Worm (Caenorhabditis elegans) whole organism, L4 larva: ENCODE data around the gene F32D8.7.

Experiments used
- D1046.2 ChIP-seq: fragments of 200-800 bp; sonication (Bioruptor generic); IDR thresholded peaks from 2 replicates; pipeline ENCODE4 v1.3.6; 2022; ENCODE audit warnings: missing genetic modification characterization, missing compliant biosample characterization
- F10B5.3 ChIP-seq: sonication (generic microtip); optimal IDR thresholded peaks from 2 replicates; lab custom pipeline; 2016; ENCODE audit warnings: mild to moderate bottlenecking, missing genetic modification characterization, missing compliant biosample characterization
- F44E2.7 ChIP-seq: fragments of 200-800 bp; sonication (Bioruptor generic); IDR thresholded peaks from 2 replicates; pipeline ENCODE4 v2.1.2; 2022; ENCODE audit warnings: missing genetic modification characterization, missing compliant biosample characterization
- F49E8.2 ChIP-seq: sonication (generic microtip); optimal IDR thresholded peaks from 2 replicates; lab custom pipeline; 2016; ENCODE audit warnings: missing compliant biosample characterization, mild to moderate bottlenecking, missing genetic modification characterization, borderline replicate concordance
- Y48G9A.11 ChIP-seq: fragments of 200-800 bp; sonication (Bioruptor generic); IDR thresholded peaks from 2 replicates; pipeline ENCODE4 v1.3.6; 2022; ENCODE audit warnings: missing genetic modification reagents, missing genetic modification characterization, missing compliant biosample characterization
- Y5F2A.4 ChIP-seq: fragments of 200-800 bp; sonication (Bioruptor generic); optimal IDR thresholded peaks from 2 replicates; lab custom pipeline; 2018; ENCODE audit warnings: mild to moderate bottlenecking, missing genetic modification characterization, missing compliant biosample characterization
- Y75B8A.6 ChIP-seq: fragments of 200-800 bp; sonication (Bioruptor generic); IDR thresholded peaks from 2 replicates; pipeline ENCODE4 v1.3.6; 2022; ENCODE audit warnings: missing genetic modification reagents, missing genetic modification characterization, missing compliant biosample characterization
- ZK546.5 ChIP-seq, 2 experiments: sonication (generic microtip); optimal IDR thresholded peaks; 2 replicates each; lab custom pipeline; 2017; ENCODE audit warnings: missing biosample characterization in 2 of 2, missing genetic modification characterization in 2 of 2
- aha-1 ChIP-seq: fragments of 150-350 bp; peaks from one replicate; lab custom pipeline; 2014; ENCODE audit warnings: missing biosample characterization, missing genetic modification characterization
- ama-1 ChIP-seq: fragments of 150-350 bp; optimal IDR thresholded peaks from 2 replicates; lab custom pipeline; 2014; ENCODE audit warnings: inconsistent platforms, mixed read lengths
- ceh-28 ChIP-seq: fragments of 150-350 bp; optimal IDR thresholded peaks from 2 replicates; lab custom pipeline; 2014; ENCODE audit warnings: missing biosample characterization, missing genetic modification reagents, missing genetic modification characterization
- ceh-62 ChIP-seq: sonication (generic microtip); optimal IDR thresholded peaks from 2 replicates; lab custom pipeline; 2017; ENCODE audit warnings: missing biosample characterization, missing genetic modification characterization
- ceh-82 ChIP-seq: sonication (generic microtip); optimal IDR thresholded peaks from 2 replicates; lab custom pipeline; 2017; ENCODE audit warnings: missing biosample characterization, missing genetic modification characterization
- ces-1 ChIP-seq: fragments of 150-350 bp; sonication (generic microtip); optimal IDR thresholded peaks from 4 replicates; lab custom pipeline; 2014; ENCODE audit warnings: missing biosample characterization, missing genetic modification reagents, missing genetic modification characterization
- ctbp-1 ChIP-seq: fragments of 200-800 bp; sonication (Bioruptor generic); IDR thresholded peaks from 2 replicates; pipeline ENCODE4 v1.3.6; 2022; ENCODE audit warnings: missing genetic modification reagents, missing genetic modification characterization, missing compliant biosample characterization
- daf-12 ChIP-seq: fragments of 150-350 bp; optimal IDR thresholded peaks from 2 replicates; lab custom pipeline; 2014; ENCODE audit warnings: missing biosample characterization, missing genetic modification reagents, missing genetic modification characterization
- dmd-6 ChIP-seq: fragments of 200-800 bp; sonication (Bioruptor generic); IDR thresholded peaks from 2 replicates; pipeline ENCODE4 v1.3.6; 2022; ENCODE audit warnings: missing genetic modification reagents, missing genetic modification characterization, missing compliant biosample characterization
- dpl-1 ChIP-seq: fragments of 150-350 bp; optimal IDR thresholded peaks from 2 replicates; lab custom pipeline; 2014; ENCODE audit warnings: missing biosample characterization, missing genetic modification reagents, missing genetic modification characterization
- dve-1 ChIP-seq: sonication (generic microtip); optimal IDR thresholded peaks from 2 replicates; lab custom pipeline; 2017; ENCODE audit warnings: antibody characterized with exemption, mild to moderate bottlenecking, missing genetic modification characterization, missing compliant biosample characterization; ENCODE audit not compliant: insufficient read depth
- egl-27 ChIP-seq: sonication (generic microtip); optimal IDR thresholded peaks from 3 replicates; lab custom pipeline; 2017; ENCODE audit warnings: missing biosample characterization, missing genetic modification reagents, missing genetic modification characterization
- fkh-10 ChIP-seq: fragments of 150-350 bp; optimal IDR thresholded peaks from 2 replicates; lab custom pipeline; 2014; ENCODE audit warnings: missing biosample characterization, missing genetic modification reagents, missing genetic modification characterization
- lim-7 ChIP-seq: fragments of 200-800 bp; sonication (Bioruptor generic); IDR thresholded peaks from 2 replicates; pipeline ENCODE4 v1.3.6; 2022; ENCODE audit warnings: missing genetic modification characterization, missing compliant biosample characterization
- lin-15B ChIP-seq: fragments of 150-350 bp; sonication (generic microtip); optimal IDR thresholded peaks from 3 replicates; lab custom pipeline; 2014; ENCODE audit warnings: missing biosample characterization, missing genetic modification characterization
- lin-29 ChIP-seq: fragments of 200-800 bp; sonication (Bioruptor generic); IDR thresholded peaks from 2 replicates; pipeline ENCODE4 v1.3.6; 2022; ENCODE audit warnings: missing genetic modification reagents, missing genetic modification characterization, missing compliant biosample characterization
- lin-39 ChIP-seq: fragments of 150-350 bp; optimal IDR thresholded peaks from 2 replicates; lab custom pipeline; 2014; ENCODE audit warnings: missing biosample characterization, missing genetic modification reagents, missing genetic modification characterization
- mep-1 ChIP-seq: fragments of 150-350 bp; sonication (generic microtip); optimal IDR thresholded peaks from 3 replicates; lab custom pipeline; 2014; ENCODE audit warnings: missing biosample characterization, missing genetic modification characterization
- mes-2 ChIP-seq: sonication (generic microtip); optimal IDR thresholded peaks from 2 replicates; lab custom pipeline; 2016; ENCODE audit warnings: missing genotype, mild to moderate bottlenecking, missing genetic modification characterization, missing compliant biosample characterization; ENCODE audit not compliant: poor library complexity, severe bottlenecking
- mxl-2 ChIP-seq: fragments of 200-800 bp; sonication (Bioruptor generic); conservative IDR thresholded peaks from 2 replicates; pipeline ENCODE4 v1.3.6; 2022; ENCODE audit warnings: missing genetic modification reagents, missing genetic modification characterization, missing compliant biosample characterization
- nhr-102 ChIP-seq: sonication (generic microtip); optimal IDR thresholded peaks from 2 replicates; lab custom pipeline; 2016; ENCODE audit warnings: mild to moderate bottlenecking, missing genetic modification characterization, moderate library complexity, missing compliant biosample characterization
- nhr-25 ChIP-seq: sonication (generic microtip); optimal IDR thresholded peaks from 2 replicates; lab custom pipeline; 2017; ENCODE audit warnings: missing genetic modification characterization, mild to moderate bottlenecking, missing compliant biosample characterization, antibody characterized with exemption, moderate library complexity, borderline replicate concordance; ENCODE audit not compliant: insufficient read depth
- nhr-42 ChIP-seq: fragments of 200-800 bp; sonication (Bioruptor generic); IDR thresholded peaks from 2 replicates; pipeline ENCODE4 v1.3.6; 2022; ENCODE audit warnings: missing genetic modification characterization, missing compliant biosample characterization
- nhr-48 ChIP-seq: sonication (generic microtip); optimal IDR thresholded peaks from 2 replicates; lab custom pipeline; 2016; ENCODE audit warnings: mild to moderate bottlenecking, missing genetic modification characterization, missing compliant biosample characterization
- nhr-76 ChIP-seq: fragments of 150-350 bp; optimal IDR thresholded peaks from 2 replicates; lab custom pipeline; 2014; ENCODE audit warnings: missing biosample characterization, missing genetic modification characterization
- nhr-77 ChIP-seq: fragments of 150-350 bp; optimal IDR thresholded peaks from 2 replicates; lab custom pipeline; 2014; ENCODE audit warnings: missing biosample characterization, missing genetic modification characterization
- pqm-1 ChIP-seq: sonication (generic microtip); optimal IDR thresholded peaks from 2 replicates; lab custom pipeline; 2017; ENCODE audit warnings: missing biosample characterization, missing genetic modification characterization
- sdz-12 ChIP-seq: fragments of 200-800 bp; sonication (Bioruptor generic); optimal IDR thresholded peaks from 2 replicates; lab custom pipeline; 2018; ENCODE audit warnings: mild to moderate bottlenecking, missing genetic modification characterization, missing compliant biosample characterization
- snpc-1.2 ChIP-seq: fragments of 200-800 bp; sonication (Bioruptor generic); IDR thresholded peaks from 2 replicates; pipeline ENCODE4 v1.3.6; 2022; ENCODE audit warnings: missing genetic modification reagents, missing genetic modification characterization, missing compliant biosample characterization
- spr-1 ChIP-seq: sonication (generic microtip); optimal IDR thresholded peaks from 2 replicates; lab custom pipeline; 2016; ENCODE audit warnings: mild to moderate bottlenecking, missing genetic modification characterization, missing compliant biosample characterization
- spr-3 ChIP-seq: fragments of 200-800 bp; sonication (Bioruptor generic); optimal IDR thresholded peaks from 2 replicates; lab custom pipeline; 2018; ENCODE audit warnings: mild to moderate bottlenecking, missing genetic modification characterization, missing compliant biosample characterization
- tag-97 ChIP-seq: fragments of 200-800 bp; sonication (Bioruptor generic); IDR thresholded peaks from 2 replicates; pipeline ENCODE4 v1.3.6; 2022; ENCODE audit warnings: missing genetic modification characterization, missing compliant biosample characterization
- tra-1 ChIP-seq: fragments of 200-800 bp; sonication (Bioruptor generic); IDR thresholded peaks from 2 replicates; pipeline ENCODE4 v1.3.6; 2022; ENCODE audit warnings: missing genetic modification reagents, missing genetic modification characterization, missing compliant biosample characterization
- zfp-3 ChIP-seq: fragments of 200-800 bp; sonication (Bioruptor generic); conservative IDR thresholded peaks from 2 replicates; pipeline ENCODE4 v1.3.6; 2022; ENCODE audit warnings: missing genetic modification reagents, missing genetic modification characterization, missing compliant biosample characterization
- zip-11 ChIP-seq: fragments of 200-800 bp; sonication (Bioruptor generic); IDR thresholded peaks from 2 replicates; pipeline ENCODE4 v1.3.6; 2022; ENCODE audit warnings: missing genetic modification characterization, missing compliant biosample characterization
- ztf-7 ChIP-seq: fragments of 150-350 bp; optimal IDR thresholded peaks from 2 replicates; lab custom pipeline; 2014; ENCODE audit warnings: missing biosample characterization, missing genetic modification characterization

Gene F32D8.7

ce11 chrV:10923229-10923628 lies 25.0 kb downstream of the F32D8.7 start, which contains the start of gene F58B4.7:
Gene F58B4.7 (minus strand): TSS chrV:10923329.
- peak; percentile 12 for TF ChIP-seq aha-1 (tag; lab: Kevin White, UChicago)
- no peak for TF ChIP-seq tag-97 (GFP tag; lab: Robert Waterston, UW)

ce11 chrV:10924731-10925130 lies 26.5 kb downstream of the F32D8.7 start, which contains the start of gene F58B4.6:
Gene F58B4.6 (plus strand): TSS chrV:10925031.
- TF ChIP-seq egl-27 (tag; lab: Kevin White, UChicago), result no peak

DNA sequence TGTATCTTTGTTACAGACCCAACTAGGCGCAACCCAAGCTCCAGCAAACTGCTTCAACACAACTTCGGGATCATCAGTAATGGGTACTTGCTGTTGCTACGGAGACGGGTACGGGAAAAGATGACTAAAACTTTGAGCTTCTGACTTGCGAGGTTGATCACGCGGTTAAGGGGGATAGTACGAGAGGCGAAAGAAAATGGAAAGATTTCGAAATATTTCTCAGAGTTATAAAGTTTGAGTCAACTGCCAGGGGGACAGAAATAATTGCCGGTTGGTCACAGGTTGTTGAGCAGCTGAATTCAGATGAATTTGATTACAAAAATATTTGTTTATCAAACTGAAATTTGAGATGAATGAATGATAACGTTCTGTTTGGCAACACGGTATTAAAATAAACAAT lies 27.4 kb downstream of the F32D8.7 start:
- TF ChIP-seq ceh-28, result no peak
- TF ChIP-seq Y75B8A.6 (GFP tag; lab: Robert Waterston, UW), result no peak
- no peak for TF ChIP-seq nhr-76 (tag; lab: Kevin White, UChicago)
- TF ChIP-seq pqm-1, result no peak
- TF ChIP-seq lin-15B, result no peak
- no peak for TF ChIP-seq ceh-62 (tag; lab: Kevin White, UChicago)
- no peak for TF ChIP-seq nhr-102
- no peak for TF ChIP-seq dmd-6
- no peak for TF ChIP-seq nhr-42 (GFP tag; lab: Robert Waterston, UW)
- TF ChIP-seq D1046.2, result no peak
- no peak for TF ChIP-seq daf-12 (tag; lab: Kevin White, UChicago)

DNA sequence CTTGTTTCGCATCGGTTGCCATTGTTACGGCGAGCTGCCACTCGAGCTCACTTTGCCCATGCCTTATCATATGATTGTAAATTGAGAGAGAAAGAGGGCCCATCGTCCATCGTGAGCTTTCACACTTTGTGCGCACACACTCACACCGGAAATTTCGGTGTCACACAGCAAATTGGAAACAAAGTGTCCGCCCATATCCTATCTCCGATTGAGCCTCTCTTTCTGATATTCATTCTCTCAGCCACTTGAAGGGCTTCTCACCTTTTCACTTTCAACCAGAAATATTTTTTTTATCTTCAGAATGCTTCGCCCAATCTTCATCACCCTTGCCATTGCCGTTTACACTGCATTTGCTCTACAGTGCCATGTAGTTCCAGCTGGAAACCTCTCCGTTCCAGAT lies 31.3 kb downstream of the F32D8.7 start, which contains the start of gene F58B4.3:
F58B4.3 (plus strand) TSS at position 301 of the 400 bp plus-strand sequence.
- TF ChIP-seq mxl-2 (GFP tag; lab: Robert Waterston, UW), result no peak
- TF ChIP-seq spr-3 (GFP tag; lab: Kevin White, UChicago), result no peak
- no peak for TF ChIP-seq tag-97 (GFP tag; lab: Robert Waterston, UW)

DNA sequence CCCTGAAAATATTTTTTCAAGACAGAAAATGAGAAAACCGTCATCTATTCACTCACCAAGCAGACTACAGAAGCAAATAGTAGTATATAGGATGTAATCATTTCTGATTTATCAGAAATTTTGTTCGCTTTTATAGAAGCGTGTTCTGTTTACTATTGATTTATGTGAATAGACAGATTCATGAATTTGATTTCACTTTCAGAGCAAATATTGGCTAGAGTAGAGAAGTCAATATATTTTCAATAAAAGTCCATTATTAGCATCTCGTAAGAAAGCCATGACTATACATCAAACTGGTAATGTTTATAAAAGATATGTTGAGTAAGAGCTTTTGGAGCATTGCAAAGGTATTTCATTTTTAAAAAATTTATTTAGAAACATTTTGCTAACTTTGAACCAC lies 33.0 kb downstream of the F32D8.7 start, which contains the start of gene scvp-1:
scvp-1 (minus strand) TSS at position 101 of the 400 bp plus-strand sequence.
- TF ChIP-seq ces-1 (GFP tag; lab: Kevin White, UChicago) (no peak), nhr-48 (tag; lab: Kevin White, UChicago) (no peak), ZK546.5 (tag; optimal IDR thresholded peaks at IDR 0.05; lab: Kevin White, UChicago) (no peak), ama-1 (lab: Kevin White, UChicago) (no peak), F10B5.3 (tag; lab: Kevin White, UChicago) (no peak), mes-2 (tag; lab: Kevin White, UChicago) (no peak), ctbp-1 (GFP tag; lab: Robert Waterston, UW) (no peak), Y48G9A.11 (no peak), ceh-82 (tag; lab: Kevin White, UChicago) (no peak), zfp-3 (GFP tag; lab: Robert Waterston, UW) (no peak), snpc-1.2 (GFP tag; lab: Robert Waterston, UW) (no peak), dve-1 (tag; lab: Kevin White, UChicago) (no peak), ztf-7 (no peak), tra-1 (GFP tag; lab: Robert Waterston, UW) (no peak), spr-1 (tag; lab: Kevin White, UChicago) (no peak), Y5F2A.4 (no peak)
- TF ChIP-seq, all 104 proteins: peak for 0

DNA sequence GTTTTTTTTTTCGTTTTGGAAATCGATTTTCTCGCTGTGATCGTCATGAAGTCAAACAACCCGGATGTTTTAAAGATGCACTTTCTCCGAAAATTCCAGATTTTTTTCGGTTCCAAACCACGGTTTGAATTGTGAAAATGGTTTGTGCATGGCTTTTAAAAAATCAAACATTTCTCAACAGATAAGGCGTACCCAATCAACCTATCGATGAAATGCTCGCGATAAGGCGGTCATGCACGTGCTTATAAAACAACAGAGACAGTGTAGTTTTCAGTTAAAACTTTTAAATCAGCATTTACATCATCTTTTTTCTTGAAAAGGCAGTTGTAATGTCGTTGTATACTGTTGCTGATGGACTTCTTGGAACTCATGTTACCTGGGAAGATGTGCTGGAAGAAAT lies 34.2 kb downstream of the F32D8.7 start, which contains the start of gene F58B4.5:
F58B4.5 (plus strand) TSS at position 283 of the 400 bp plus-strand sequence.
- TF ChIP-seq dpl-1 (no peak), mep-1 (tag; lab: Kevin White, UChicago) (no peak), zip-11 (GFP tag; lab: Robert Waterston, UW) (no peak), dmd-6 (peak; percentile 89), sdz-12 (GFP tag; lab: Kevin White, UChicago) (no peak), ctbp-1 (GFP tag; lab: Robert Waterston, UW) (no peak), fkh-10 (GFP tag; lab: Kevin White, UChicago) (no peak), F49E8.2 (no peak), tag-97 (GFP tag; lab: Robert Waterston, UW) (no peak), F44E2.7 (GFP tag; lab: Robert Waterston, UW) (no peak), nhr-77 (tag; lab: Kevin White, UChicago) (no peak), lim-7 (GFP tag; lab: Robert Waterston, UW) (no peak), lin-39 (tag; lab: Kevin White, UChicago) (no peak), lin-29 (GFP tag; lab: Robert Waterston, UW) (no peak), spr-1 (tag; lab: Kevin White, UChicago) (no peak), nhr-25 (tag; lab: Kevin White, UChicago) (no peak), pqm-1 (peak; percentile 89)
